Fruit fly (Drosophila melanogaster) whole organism, prepupa: Measurements from ENCODE around the gene CG5149.

Source experiments
- Blimp-1 ChIP-seq: fragments of 200-800 bp; sonication (Bioruptor generic); optimal IDR thresholded peaks from 3 replicates; lab custom pipeline; 2017; ENCODE audit warnings: missing biosample characterization, missing genetic modification characterization, mild to moderate bottlenecking, moderate library complexity, missing genetic modification reagents
- CG10669 ChIP-seq: fragments of 200-800 bp; sonication (Bioruptor generic); optimal IDR thresholded peaks from 3 replicates; lab custom pipeline; 2018; ENCODE audit warnings: missing biosample characterization, mild to moderate bottlenecking, missing genetic modification characterization, moderate library complexity
- CG11294 ChIP-seq: fragments of 200-800 bp; sonication (Bioruptor generic); IDR thresholded peaks from 2 replicates; pipeline ENCODE4 v1.3.6; 2022; ENCODE audit warnings: missing biosample characterization, missing genetic modification characterization
- CG11762 ChIP-seq: fragments of 200-800 bp; sonication (Bioruptor generic); optimal IDR thresholded peaks from 3 replicates; lab custom pipeline; 2016; ENCODE audit warnings: missing biosample characterization, missing genetic modification characterization; ENCODE audit not compliant: insufficient read depth
- CG1621 ChIP-seq: fragments of 200-800 bp; sonication (Bioruptor generic); optimal IDR thresholded peaks from 3 replicates; lab custom pipeline; 2018; ENCODE audit warnings: missing biosample characterization, mild to moderate bottlenecking, missing genetic modification characterization
- CG16779 ChIP-seq: fragments of 200-800 bp; sonication (Bioruptor generic); optimal IDR thresholded peaks from 3 replicates; lab custom pipeline; 2017; ENCODE audit warnings: missing biosample characterization, mild to moderate bottlenecking, missing genetic modification characterization
- CG3032 ChIP-seq: fragments of 200-800 bp; optimal IDR thresholded peaks from 2 replicates; lab custom pipeline; 2019; ENCODE audit warnings: missing biosample characterization, mild to moderate bottlenecking, missing genetic modification characterization, moderate library complexity
- CG31627 ChIP-seq: fragments of 200-800 bp; sonication (Bioruptor generic); optimal IDR thresholded peaks from 3 replicates; lab custom pipeline; 2016; ENCODE audit warnings: missing biosample characterization, missing genetic modification characterization
- CG32006 ChIP-seq: fragments of 200-800 bp; sonication (Bioruptor generic); optimal IDR thresholded peaks from 3 replicates; lab custom pipeline; 2017; ENCODE audit warnings: missing biosample characterization, mild to moderate bottlenecking, missing genetic modification characterization
- CG34406 ChIP-seq: fragments of 200-800 bp; sonication (Bioruptor generic); optimal IDR thresholded peaks from 3 replicates; lab custom pipeline; 2016; ENCODE audit warnings: missing biosample characterization, missing genetic modification characterization
- CG3919 ChIP-seq: fragments of 200-800 bp; sonication (Bioruptor generic); optimal IDR thresholded peaks from 3 replicates; lab custom pipeline; 2016; ENCODE audit warnings: missing biosample characterization, missing genetic modification characterization
- CG4318 ChIP-seq: fragments of 200-800 bp; sonication (Bioruptor generic); optimal IDR thresholded peaks from 3 replicates; lab custom pipeline; 2017; ENCODE audit warnings: missing biosample characterization, mild to moderate bottlenecking, missing genetic modification characterization
- CG6276 ChIP-seq: fragments of 200-800 bp; sonication (Bioruptor generic); optimal IDR thresholded peaks from 2 replicates; lab custom pipeline; 2017; ENCODE audit warnings: missing biosample characterization, mild to moderate bottlenecking, missing genetic modification characterization
- CG6792 ChIP-seq: fragments of 200-800 bp; sonication (Bioruptor generic); optimal IDR thresholded peaks from 3 replicates; lab custom pipeline; 2016; ENCODE audit warnings: missing biosample characterization, missing genetic modification characterization
- CG6808 ChIP-seq: fragments of 200-800 bp; sonication (Bioruptor generic); optimal IDR thresholded peaks from 3 replicates; lab custom pipeline; 2017; ENCODE audit warnings: missing biosample characterization, missing genetic modification characterization, mild to moderate bottlenecking, moderate library complexity, missing genetic modification reagents
- CG6854 ChIP-seq: fragments of 200-800 bp; sonication (Bioruptor generic); optimal IDR thresholded peaks from 2 replicates; lab custom pipeline; 2017; ENCODE audit warnings: missing biosample characterization, mild to moderate bottlenecking, missing genetic modification characterization
- CG7368 ChIP-seq: fragments of 200-800 bp; sonication (Bioruptor generic); optimal IDR thresholded peaks from 3 replicates; lab custom pipeline; 2016; ENCODE audit warnings: missing biosample characterization, missing genetic modification characterization
- CG8119 ChIP-seq: fragments of 200-800 bp; sonication (Bioruptor generic); IDR thresholded peaks from 3 replicates; pipeline ENCODE4 v1.3.6; 2022; ENCODE audit warnings: missing biosample characterization, missing genetic modification characterization
- CG8319 ChIP-seq: fragments of 200-800 bp; sonication (Bioruptor generic); optimal IDR thresholded peaks from 3 replicates; lab custom pipeline; 2016; ENCODE audit warnings: missing biosample characterization, missing genetic modification characterization
- CG8632 ChIP-seq: fragments of 200-800 bp; sonication (Bioruptor generic); optimal IDR thresholded peaks from 3 replicates; lab custom pipeline; 2016; ENCODE audit warnings: missing biosample characterization, missing genetic modification characterization
- Eip78C ChIP-seq: fragments of 200-800 bp; sonication (Bioruptor generic); peaks from one replicate; lab custom pipeline; 2016; ENCODE audit warnings: missing biosample characterization, missing genetic modification characterization
- Eip93F ChIP-seq: fragments of 200-800 bp; sonication (Bioruptor generic); optimal IDR thresholded peaks from 2 replicates; lab custom pipeline; 2016; ENCODE audit warnings: missing biosample characterization, mild to moderate bottlenecking, missing genetic modification characterization
- Ets21C ChIP-seq: fragments of 200-800 bp; sonication (Bioruptor generic); optimal IDR thresholded peaks from 3 replicates; lab custom pipeline; 2016; ENCODE audit warnings: missing biosample characterization, missing genetic modification characterization
- Ets96B ChIP-seq: fragments of 200-800 bp; optimal IDR thresholded peaks from 2 replicates; lab custom pipeline; 2019; ENCODE audit warnings: missing biosample characterization, mild to moderate bottlenecking, missing genetic modification characterization, moderate library complexity
- Hr38 ChIP-seq: sonication (Bioruptor generic); optimal IDR thresholded peaks from 2 replicates; lab custom pipeline; 2016; ENCODE audit warnings: missing biosample characterization, missing genetic modification characterization
- Hr39 ChIP-seq: fragments of 200-800 bp; sonication (Bioruptor generic); optimal IDR thresholded peaks from 2 replicates; lab custom pipeline; 2016; ENCODE audit warnings: missing biosample characterization, missing genetic modification characterization
- Lpt ChIP-seq: fragments of 200-800 bp; sonication (Bioruptor generic); optimal IDR thresholded peaks from 3 replicates; lab custom pipeline; 2016; ENCODE audit warnings: missing biosample characterization, missing genetic modification characterization
- Met ChIP-seq: fragments of 200-800 bp; sonication (Bioruptor generic); optimal IDR thresholded peaks from 3 replicates; lab custom pipeline; 2016; ENCODE audit warnings: missing biosample characterization, missing genetic modification characterization
- OdsH ChIP-seq: fragments of 200-800 bp; sonication (Bioruptor generic); optimal IDR thresholded peaks from 3 replicates; lab custom pipeline; 2016; ENCODE audit warnings: missing biosample characterization, missing genetic modification characterization
- Smox ChIP-seq: fragments of 200-800 bp; sonication (Bioruptor generic); optimal IDR thresholded peaks from 3 replicates; lab custom pipeline; 2016; ENCODE audit warnings: missing biosample characterization, missing genetic modification characterization
- Sox14 ChIP-seq: fragments of 200-800 bp; sonication (Bioruptor generic); optimal IDR thresholded peaks from 3 replicates; lab custom pipeline; 2016; ENCODE audit warnings: missing biosample characterization, missing genetic modification characterization
- Sox15 ChIP-seq: fragments of 200-800 bp; sonication (Bioruptor generic); optimal IDR thresholded peaks from 3 replicates; lab custom pipeline; 2016; ENCODE audit warnings: missing biosample characterization, missing genetic modification characterization
- achi ChIP-seq: fragments of 200-800 bp; sonication (Bioruptor generic); optimal IDR thresholded peaks from 3 replicates; lab custom pipeline; 2016; ENCODE audit warnings: missing biosample characterization, missing genetic modification characterization
- acj6 ChIP-seq: fragments of 200-800 bp; sonication (Bioruptor generic); optimal IDR thresholded peaks from 3 replicates; lab custom pipeline; 2016; ENCODE audit warnings: missing biosample characterization, missing genetic modification characterization
- dsx ChIP-seq: fragments of 200-800 bp; optimal IDR thresholded peaks from 3 replicates; lab custom pipeline; 2019; ENCODE audit warnings: missing biosample characterization, mild to moderate bottlenecking, missing genetic modification characterization, moderate library complexity; ENCODE audit not compliant: poor library complexity, severe bottlenecking
- eg ChIP-seq: fragments of 200-800 bp; sonication (Bioruptor generic); IDR thresholded peaks from 3 replicates; pipeline ENCODE4 v1.3.6; 2022; ENCODE audit warnings: missing biosample characterization, missing genetic modification characterization
- esn ChIP-seq: fragments of 200-800 bp; sonication (Bioruptor generic); optimal IDR thresholded peaks from 2 replicates; lab custom pipeline; 2016; ENCODE audit warnings: missing biosample characterization, mild to moderate bottlenecking, missing genetic modification characterization, moderate library complexity
- fd59A ChIP-seq: fragments of 200-800 bp; sonication (Bioruptor generic); optimal IDR thresholded peaks from 2 replicates; lab custom pipeline; 2017; ENCODE audit warnings: missing biosample characterization, mild to moderate bottlenecking, missing genetic modification characterization, missing genetic modification reagents
- fd85E ChIP-seq: fragments of 200-800 bp; sonication (Bioruptor generic); optimal IDR thresholded peaks from 3 replicates; lab custom pipeline; 2016; ENCODE audit warnings: missing biosample characterization, missing genetic modification characterization
- fkh ChIP-seq: fragments of 200-800 bp; sonication (Bioruptor generic); optimal IDR thresholded peaks from 3 replicates; lab custom pipeline; 2017; ENCODE audit warnings: missing biosample characterization, mild to moderate bottlenecking, missing genetic modification characterization, moderate library complexity
- lz ChIP-seq: fragments of 200-800 bp; sonication (Bioruptor generic); optimal IDR thresholded peaks from 3 replicates; lab custom pipeline; 2016; ENCODE audit warnings: missing biosample characterization, missing genetic modification characterization
- net ChIP-seq: fragments of 200-800 bp; sonication (Bioruptor generic); optimal IDR thresholded peaks from 3 replicates; lab custom pipeline; 2016; ENCODE audit warnings: missing biosample characterization, missing genetic modification characterization
- pdm3 ChIP-seq: fragments of 200-800 bp; sonication (Bioruptor generic); optimal IDR thresholded peaks from 3 replicates; lab custom pipeline; 2016; ENCODE audit warnings: missing biosample characterization, missing genetic modification characterization
- salr ChIP-seq, 2 experiments: fragments of 200-800 bp; sonication (Bioruptor generic); optimal IDR thresholded peaks; 3 replicates each; lab custom pipeline; 2016 to 2018; ENCODE audit warnings: missing biosample characterization in 2 of 2, missing genetic modification characterization in 2 of 2, mild to moderate bottlenecking in 1 of 2
- spab ChIP-seq: fragments of 200-800 bp; sonication (Bioruptor generic); optimal IDR thresholded peaks from 2 replicates; lab custom pipeline; 2017; ENCODE audit warnings: missing biosample characterization, mild to moderate bottlenecking, missing genetic modification characterization, missing genetic modification reagents
- ss ChIP-seq, 2 experiments: fragments of 200-800 bp; sonication (Bioruptor generic); optimal IDR thresholded peaks; 2 replicates in 1 of 2; 3 replicates in 1 of 2; lab custom pipeline; 2017 to 2018; ENCODE audit warnings: mild to moderate bottlenecking in 2 of 2, missing biosample characterization in 2 of 2, missing genetic modification characterization in 2 of 2, moderate library complexity in 1 of 2
- svp ChIP-seq: fragments of 200-800 bp; sonication (Bioruptor generic); peaks from one replicate; lab custom pipeline; 2016; ENCODE audit warnings: missing biosample characterization, missing genetic modification characterization
- topi ChIP-seq: fragments of 200-800 bp; sonication (Bioruptor generic); optimal IDR thresholded peaks from 3 replicates; lab custom pipeline; 2016; ENCODE audit warnings: missing biosample characterization, missing genetic modification characterization

Gene CG5149

dm6 chr2L:7396962-7397361, 8.9 kb upstream of the CG5149 start (continued):
- peak; percentile 79 for TF ChIP-seq eg (GFP tag; lab: Robert Waterston, UW)
- peak; percentile 68 for TF ChIP-seq Hr39
- peak; percentile 59 for TF ChIP-seq CG6792 (GFP tag; lab: Kevin White, UChicago)
- TF ChIP-seq fd59A (GFP tag; lab: Kevin White, UChicago), result peak; percentile 23
- TF ChIP-seq Sox14 (GFP tag; lab: Kevin White, UChicago), result peak; percentile 74
- peak; percentile 74 for TF ChIP-seq Ets96B (tag; lab: Kevin White, UChicago)
- peak; percentile 72 for TF ChIP-seq Met (GFP tag; lab: Kevin White, UChicago)
- peak; percentile 16 to 61 for TF ChIP-seq ss (GFP tag; optimal IDR thresholded peaks at IDR 0.05; lab: Kevin White, UChicago)
- TF ChIP-seq CG34406 (GFP tag; lab: Kevin White, UChicago), result peak; percentile 62
- no peak for TF ChIP-seq fkh (GFP tag; lab: Kevin White, UChicago)
- peak; percentile 66 for TF ChIP-seq Smox (GFP tag; lab: Kevin White, UChicago)
- TF ChIP-seq pdm3 (GFP tag; lab: Kevin White, UChicago), result peak; percentile 79
- peak; percentile 88 for TF ChIP-seq svp (GFP tag; lab: Kevin White, UChicago)
- TF ChIP-seq CG10669 (GFP tag; lab: Kevin White, UChicago), result peak; percentile 86
- peak; percentile 74 for TF ChIP-seq spab
- no peak for TF ChIP-seq Eip93F
- peak; percentile 67 for TF ChIP-seq CG11762
- peak; percentile 62 for TF ChIP-seq CG3919 (GFP tag; lab: Kevin White, UChicago)
- TF ChIP-seq CG1621, result peak; percentile 58
- peak; percentile 58; the same call in 2 of the 3 replicates for TF ChIP-seq CG8119 (GFP tag; lab: Robert Waterston, UW)
- TF ChIP-seq topi (GFP tag; lab: Kevin White, UChicago), result peak; percentile 66
- TF ChIP-seq CG3032 (tag; lab: Kevin White, UChicago), result peak; percentile 81
- peak; percentile 71 for TF ChIP-seq CG7368 (GFP tag; lab: Kevin White, UChicago)
- peak; percentile 76 for TF ChIP-seq esn
- peak; percentile 74; the same call in 1 of the 2 replicates for TF ChIP-seq CG11294 (GFP tag; lab: Robert Waterston, UW)
- TF ChIP-seq Hr38, result no peak
- TF ChIP-seq Blimp-1 (GFP tag; lab: Kevin White, UChicago), result peak; percentile 23
- peak; percentile 72 for TF ChIP-seq CG31627 (GFP tag; lab: Kevin White, UChicago)

dm6 chr2L:7395813-7396212, 7.8 kb upstream of the CG5149 start:
- TF ChIP-seq CG8632 (peak; percentile 53), Met (GFP tag; lab: Kevin White, UChicago) (peak; percentile 20), salr (GFP tag; optimal IDR thresholded peaks at IDR 0.05; lab: Kevin White, UChicago) (no peak), Ets21C (no peak), Ets96B (tag; lab: Kevin White, UChicago) (peak; percentile 6), lz (GFP tag; lab: Kevin White, UChicago) (peak; percentile 2), CG6276 (GFP tag; lab: Kevin White, UChicago) (no peak), topi (GFP tag; lab: Kevin White, UChicago) (peak; percentile 6), net (GFP tag; lab: Kevin White, UChicago) (no peak), CG1621 (no peak), dsx (GFP tag; lab: Kevin White, UChicago) (peak; percentile 20), CG7368 (GFP tag; lab: Kevin White, UChicago) (peak; percentile 14), Eip93F (no peak), CG6854 (no peak), Eip78C (GFP tag; lab: Kevin White, UChicago) (peak; percentile 84), pdm3 (GFP tag; lab: Kevin White, UChicago) (peak; percentile 21), eg (GFP tag; lab: Robert Waterston, UW) (peak; percentile 22; the same call in 1 of the 3 replicates), CG4318 (GFP tag; lab: Kevin White, UChicago) (no peak), CG10669 (GFP tag; lab: Kevin White, UChicago) (no peak), CG8319 (no peak), fkh (GFP tag; lab: Kevin White, UChicago) (no peak), CG32006 (GFP tag; lab: Kevin White, UChicago) (peak; percentile 52), OdsH (GFP tag; lab: Kevin White, UChicago) (peak; percentile 45), CG6808 (GFP tag; lab: Kevin White, UChicago) (no peak), CG34406 (GFP tag; lab: Kevin White, UChicago) (peak; percentile 54), acj6 (peak; percentile 45), CG31627 (GFP tag; lab: Kevin White, UChicago) (peak; percentile 13), Sox15 (GFP tag; lab: Kevin White, UChicago) (no peak), achi (GFP tag; lab: Kevin White, UChicago) (peak; percentile 45), CG16779 (no peak), Lpt (GFP tag; lab: Kevin White, UChicago) (no peak), Smox (GFP tag; lab: Kevin White, UChicago) (peak; percentile 13), Hr39 (no peak), fd85E (GFP tag; lab: Kevin White, UChicago) (no peak)
